Fruit fly (Drosophila melanogaster) whole organism, embryonic: ENCODE results near the gene CG32700.

Experiments used
- CG13424 ChIP-seq: fragments of 200-800 bp; sonication (Bioruptor generic); optimal IDR thresholded peaks from 2 replicates; lab custom pipeline; 2019; ENCODE audit warnings: missing biosample characterization, mild to moderate bottlenecking, missing genetic modification characterization, moderate library complexity
- CG17186 ChIP-seq: fragments of 200-800 bp; sonication (Bioruptor generic); optimal IDR thresholded peaks from 3 replicates; lab custom pipeline; 2017; ENCODE audit warnings: missing biosample characterization, missing genetic modification reagents, missing genetic modification characterization
- CG3847 ChIP-seq: fragments of 200-800 bp; sonication (Bioruptor generic); IDR thresholded peaks from 2 replicates; pipeline ENCODE4 v1.3.6; 2022; ENCODE audit warnings: missing biosample characterization, missing genetic modification characterization
- CG4328 ChIP-seq: fragments of 200-800 bp; sonication (Bioruptor generic); optimal IDR thresholded peaks from 3 replicates; lab custom pipeline; 2017; ENCODE audit warnings: missing biosample characterization, missing genetic modification reagents, missing genetic modification characterization

DNA sequence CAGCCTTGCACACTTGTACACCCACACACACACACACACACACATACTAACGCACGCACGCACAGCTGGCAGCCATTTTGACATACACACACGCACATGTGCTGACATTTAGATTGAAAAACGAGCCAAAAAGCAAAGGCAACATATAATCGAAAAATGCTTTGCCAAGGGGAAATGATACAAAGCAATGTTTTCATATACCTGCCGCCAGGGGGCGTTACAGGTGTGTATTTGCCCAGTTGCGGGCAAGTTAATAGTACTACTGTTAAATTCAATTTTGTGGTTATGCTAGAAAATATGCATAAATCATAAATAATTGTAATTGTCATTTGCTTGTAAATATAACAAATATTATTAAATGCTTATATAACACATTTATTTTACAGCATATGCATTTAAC is 18.2 kb downstream of the CG32700 start:
- no peak for TF ChIP-seq CG3847 (GFP tag; lab: Robert Waterston, UW)
- no peak for TF ChIP-seq CG4328 (GFP tag; lab: Kevin White, UChicago)
- TF ChIP-seq CG17186 (GFP tag; lab: Kevin White, UChicago) = no peak
- no peak for TF ChIP-seq CG13424 (tag; lab: Kevin White, UChicago)
